Fruit fly (Drosophila melanogaster) whole organism, prepupa: Measurements from ENCODE around the gene CG16825.
A peak's percentile ranks its signal among the peaks of the same experiment; 100 is the strongest.

Experiments used
- Blimp-1 ChIP-seq: fragments of 200-800 bp; sonication (Bioruptor generic); optimal IDR thresholded peaks from 3 replicates; lab custom pipeline; 2017; ENCODE audit warnings: missing biosample characterization, missing genetic modification characterization, mild to moderate bottlenecking, moderate library complexity, missing genetic modification reagents
- CG10631 ChIP-seq: fragments of 200-800 bp; sonication (Bioruptor generic); optimal IDR thresholded peaks from 2 replicates; lab custom pipeline; 2016; ENCODE audit warnings: missing biosample characterization, missing genetic modification characterization
- CG10669 ChIP-seq: fragments of 200-800 bp; sonication (Bioruptor generic); optimal IDR thresholded peaks from 3 replicates; lab custom pipeline; 2018; ENCODE audit warnings: missing biosample characterization, mild to moderate bottlenecking, missing genetic modification characterization, moderate library complexity
- CG11294 ChIP-seq: fragments of 200-800 bp; sonication (Bioruptor generic); IDR thresholded peaks from 2 replicates; pipeline ENCODE4 v1.3.6; 2022; ENCODE audit warnings: missing biosample characterization, missing genetic modification characterization
- CG11762 ChIP-seq: fragments of 200-800 bp; sonication (Bioruptor generic); optimal IDR thresholded peaks from 3 replicates; lab custom pipeline; 2016; ENCODE audit warnings: missing biosample characterization, missing genetic modification characterization; ENCODE audit not compliant: insufficient read depth
- CG11902 ChIP-seq: fragments of 200-800 bp; sonication (Bioruptor generic); optimal IDR thresholded peaks from 3 replicates; lab custom pipeline; 2016; ENCODE audit warnings: missing biosample characterization, missing genetic modification characterization
- CG15336 ChIP-seq: fragments of 200-800 bp; sonication (Bioruptor generic); IDR thresholded peaks from 2 replicates; pipeline ENCODE4 v1.3.6; 2022; ENCODE audit warnings: missing biosample characterization, missing genetic modification characterization
- CG1621 ChIP-seq: fragments of 200-800 bp; sonication (Bioruptor generic); optimal IDR thresholded peaks from 3 replicates; lab custom pipeline; 2018; ENCODE audit warnings: missing biosample characterization, mild to moderate bottlenecking, missing genetic modification characterization
- CG3032 ChIP-seq: fragments of 200-800 bp; optimal IDR thresholded peaks from 2 replicates; lab custom pipeline; 2019; ENCODE audit warnings: missing biosample characterization, mild to moderate bottlenecking, missing genetic modification characterization, moderate library complexity
- CG31627 ChIP-seq: fragments of 200-800 bp; sonication (Bioruptor generic); optimal IDR thresholded peaks from 3 replicates; lab custom pipeline; 2016; ENCODE audit warnings: missing biosample characterization, missing genetic modification characterization
- CG34406 ChIP-seq: fragments of 200-800 bp; sonication (Bioruptor generic); optimal IDR thresholded peaks from 3 replicates; lab custom pipeline; 2016; ENCODE audit warnings: missing biosample characterization, missing genetic modification characterization
- CG3919 ChIP-seq: fragments of 200-800 bp; sonication (Bioruptor generic); optimal IDR thresholded peaks from 3 replicates; lab custom pipeline; 2016; ENCODE audit warnings: missing biosample characterization, missing genetic modification characterization
- CG4318 ChIP-seq: fragments of 200-800 bp; sonication (Bioruptor generic); optimal IDR thresholded peaks from 3 replicates; lab custom pipeline; 2017; ENCODE audit warnings: missing biosample characterization, mild to moderate bottlenecking, missing genetic modification characterization
- CG6163 ChIP-seq: fragments of 200-800 bp; sonication (Bioruptor generic); IDR thresholded peaks from 3 replicates; pipeline ENCODE4 v1.3.6; 2022; ENCODE audit warnings: missing biosample characterization, missing genetic modification characterization
- CG6276 ChIP-seq: fragments of 200-800 bp; sonication (Bioruptor generic); optimal IDR thresholded peaks from 2 replicates; lab custom pipeline; 2017; ENCODE audit warnings: missing biosample characterization, mild to moderate bottlenecking, missing genetic modification characterization
- CG6792 ChIP-seq: fragments of 200-800 bp; sonication (Bioruptor generic); optimal IDR thresholded peaks from 3 replicates; lab custom pipeline; 2016; ENCODE audit warnings: missing biosample characterization, missing genetic modification characterization
- CG6808 ChIP-seq: fragments of 200-800 bp; sonication (Bioruptor generic); optimal IDR thresholded peaks from 3 replicates; lab custom pipeline; 2017; ENCODE audit warnings: missing biosample characterization, missing genetic modification characterization, mild to moderate bottlenecking, moderate library complexity, missing genetic modification reagents
- CG6854 ChIP-seq: fragments of 200-800 bp; sonication (Bioruptor generic); optimal IDR thresholded peaks from 2 replicates; lab custom pipeline; 2017; ENCODE audit warnings: missing biosample characterization, mild to moderate bottlenecking, missing genetic modification characterization
- CG7368 ChIP-seq: fragments of 200-800 bp; sonication (Bioruptor generic); optimal IDR thresholded peaks from 3 replicates; lab custom pipeline; 2016; ENCODE audit warnings: missing biosample characterization, missing genetic modification characterization
- CG8119 ChIP-seq: fragments of 200-800 bp; sonication (Bioruptor generic); IDR thresholded peaks from 3 replicates; pipeline ENCODE4 v1.3.6; 2022; ENCODE audit warnings: missing biosample characterization, missing genetic modification characterization
- CG8632 ChIP-seq: fragments of 200-800 bp; sonication (Bioruptor generic); optimal IDR thresholded peaks from 3 replicates; lab custom pipeline; 2016; ENCODE audit warnings: missing biosample characterization, missing genetic modification characterization
- CG9139 ChIP-seq: fragments of 200-800 bp; sonication (Bioruptor generic); optimal IDR thresholded peaks from 3 replicates; lab custom pipeline; 2017; ENCODE audit warnings: missing biosample characterization, mild to moderate bottlenecking, missing genetic modification characterization
- Eip75B ChIP-seq: fragments of 200-800 bp; sonication (Bioruptor generic); optimal IDR thresholded peaks from 3 replicates; lab custom pipeline; 2016; ENCODE audit warnings: missing biosample characterization, missing genetic modification characterization
- Eip78C ChIP-seq: fragments of 200-800 bp; sonication (Bioruptor generic); peaks from one replicate; lab custom pipeline; 2016; ENCODE audit warnings: missing biosample characterization, missing genetic modification characterization
- Eip93F ChIP-seq: fragments of 200-800 bp; sonication (Bioruptor generic); optimal IDR thresholded peaks from 2 replicates; lab custom pipeline; 2016; ENCODE audit warnings: missing biosample characterization, mild to moderate bottlenecking, missing genetic modification characterization
- Ets96B ChIP-seq: fragments of 200-800 bp; optimal IDR thresholded peaks from 2 replicates; lab custom pipeline; 2019; ENCODE audit warnings: missing biosample characterization, mild to moderate bottlenecking, missing genetic modification characterization, moderate library complexity
- Hr38 ChIP-seq: sonication (Bioruptor generic); optimal IDR thresholded peaks from 2 replicates; lab custom pipeline; 2016; ENCODE audit warnings: missing biosample characterization, missing genetic modification characterization
- Hr39 ChIP-seq: fragments of 200-800 bp; sonication (Bioruptor generic); optimal IDR thresholded peaks from 2 replicates; lab custom pipeline; 2016; ENCODE audit warnings: missing biosample characterization, missing genetic modification characterization
- Lpt ChIP-seq: fragments of 200-800 bp; sonication (Bioruptor generic); optimal IDR thresholded peaks from 3 replicates; lab custom pipeline; 2016; ENCODE audit warnings: missing biosample characterization, missing genetic modification characterization
- Met ChIP-seq: fragments of 200-800 bp; sonication (Bioruptor generic); optimal IDR thresholded peaks from 3 replicates; lab custom pipeline; 2016; ENCODE audit warnings: missing biosample characterization, missing genetic modification characterization
- OdsH ChIP-seq: fragments of 200-800 bp; sonication (Bioruptor generic); optimal IDR thresholded peaks from 3 replicates; lab custom pipeline; 2016; ENCODE audit warnings: missing biosample characterization, missing genetic modification characterization
- Smox ChIP-seq: fragments of 200-800 bp; sonication (Bioruptor generic); optimal IDR thresholded peaks from 3 replicates; lab custom pipeline; 2016; ENCODE audit warnings: missing biosample characterization, missing genetic modification characterization
- Sox102F ChIP-seq: fragments of 200-800 bp; sonication (Bioruptor generic); optimal IDR thresholded peaks from 2 replicates; lab custom pipeline; 2016; ENCODE audit warnings: missing biosample characterization, mild to moderate bottlenecking, missing genetic modification characterization
- Sox14 ChIP-seq: fragments of 200-800 bp; sonication (Bioruptor generic); optimal IDR thresholded peaks from 3 replicates; lab custom pipeline; 2016; ENCODE audit warnings: missing biosample characterization, missing genetic modification characterization
- Sox15 ChIP-seq: fragments of 200-800 bp; sonication (Bioruptor generic); optimal IDR thresholded peaks from 3 replicates; lab custom pipeline; 2016; ENCODE audit warnings: missing biosample characterization, missing genetic modification characterization
- achi ChIP-seq: fragments of 200-800 bp; sonication (Bioruptor generic); optimal IDR thresholded peaks from 3 replicates; lab custom pipeline; 2016; ENCODE audit warnings: missing biosample characterization, missing genetic modification characterization
- acj6 ChIP-seq: fragments of 200-800 bp; sonication (Bioruptor generic); optimal IDR thresholded peaks from 3 replicates; lab custom pipeline; 2016; ENCODE audit warnings: missing biosample characterization, missing genetic modification characterization
- cyc ChIP-seq: fragments of 200-800 bp; sonication (Bioruptor generic); optimal IDR thresholded peaks from 3 replicates; lab custom pipeline; 2016; ENCODE audit warnings: missing biosample characterization, missing genetic modification characterization
- dac ChIP-seq: fragments of 200-800 bp; sonication (Bioruptor generic); optimal IDR thresholded peaks from 2 replicates; lab custom pipeline; 2017; ENCODE audit warnings: missing biosample characterization, mild to moderate bottlenecking, missing genetic modification characterization
- dsx ChIP-seq: fragments of 200-800 bp; optimal IDR thresholded peaks from 3 replicates; lab custom pipeline; 2019; ENCODE audit warnings: missing biosample characterization, mild to moderate bottlenecking, missing genetic modification characterization, moderate library complexity; ENCODE audit not compliant: poor library complexity, severe bottlenecking
- eg ChIP-seq: fragments of 200-800 bp; sonication (Bioruptor generic); IDR thresholded peaks from 3 replicates; pipeline ENCODE4 v1.3.6; 2022; ENCODE audit warnings: missing biosample characterization, missing genetic modification characterization
- esn ChIP-seq: fragments of 200-800 bp; sonication (Bioruptor generic); optimal IDR thresholded peaks from 2 replicates; lab custom pipeline; 2016; ENCODE audit warnings: missing biosample characterization, mild to moderate bottlenecking, missing genetic modification characterization, moderate library complexity
- fd59A ChIP-seq: fragments of 200-800 bp; sonication (Bioruptor generic); optimal IDR thresholded peaks from 2 replicates; lab custom pipeline; 2017; ENCODE audit warnings: missing biosample characterization, mild to moderate bottlenecking, missing genetic modification characterization, missing genetic modification reagents
- fd85E ChIP-seq: fragments of 200-800 bp; sonication (Bioruptor generic); optimal IDR thresholded peaks from 3 replicates; lab custom pipeline; 2016; ENCODE audit warnings: missing biosample characterization, missing genetic modification characterization
- lz ChIP-seq: fragments of 200-800 bp; sonication (Bioruptor generic); optimal IDR thresholded peaks from 3 replicates; lab custom pipeline; 2016; ENCODE audit warnings: missing biosample characterization, missing genetic modification characterization
- net ChIP-seq: fragments of 200-800 bp; sonication (Bioruptor generic); optimal IDR thresholded peaks from 3 replicates; lab custom pipeline; 2016; ENCODE audit warnings: missing biosample characterization, missing genetic modification characterization
- pdm3 ChIP-seq: fragments of 200-800 bp; sonication (Bioruptor generic); optimal IDR thresholded peaks from 3 replicates; lab custom pipeline; 2016; ENCODE audit warnings: missing biosample characterization, missing genetic modification characterization
- salr ChIP-seq, 2 experiments: fragments of 200-800 bp; sonication (Bioruptor generic); optimal IDR thresholded peaks; 3 replicates each; lab custom pipeline; 2016 to 2018; ENCODE audit warnings: missing biosample characterization in 2 of 2, missing genetic modification characterization in 2 of 2, mild to moderate bottlenecking in 1 of 2
- ss ChIP-seq, 2 experiments: fragments of 200-800 bp; sonication (Bioruptor generic); optimal IDR thresholded peaks; 2 replicates in 1 of 2; 3 replicates in 1 of 2; lab custom pipeline; 2017 to 2018; ENCODE audit warnings: mild to moderate bottlenecking in 2 of 2, missing biosample characterization in 2 of 2, missing genetic modification characterization in 2 of 2, moderate library complexity in 1 of 2
- svp ChIP-seq: fragments of 200-800 bp; sonication (Bioruptor generic); peaks from one replicate; lab custom pipeline; 2016; ENCODE audit warnings: missing biosample characterization, missing genetic modification characterization
- topi ChIP-seq: fragments of 200-800 bp; sonication (Bioruptor generic); optimal IDR thresholded peaks from 3 replicates; lab custom pipeline; 2016; ENCODE audit warnings: missing biosample characterization, missing genetic modification characterization
- vri ChIP-seq: fragments of 200-800 bp; sonication (Bioruptor generic); optimal IDR thresholded peaks from 3 replicates; lab custom pipeline; 2016; ENCODE audit warnings: missing biosample characterization, mild to moderate bottlenecking, missing genetic modification characterization

Gene CG16825

dm6 chr2L:13268040-13268652 is 36.4 kb upstream of the CG16825 start:
- TF ChIP-seq Eip75B (GFP tag; lab: Kevin White, UChicago): no peak
- TF ChIP-seq net (GFP tag; lab: Kevin White, UChicago): peak; percentile 13
- TF ChIP-seq CG10631 (GFP tag; lab: Kevin White, UChicago): peak; percentile 51
- TF ChIP-seq Smox: no peak
- no peak for TF ChIP-seq Hr38
- TF ChIP-seq Ets96B (tag; lab: Kevin White, UChicago): peak; percentile 55
- no peak for TF ChIP-seq Sox102F (GFP tag; lab: Kevin White, UChicago)
- TF ChIP-seq CG11762 (GFP tag; lab: Kevin White, UChicago): no peak
- TF ChIP-seq fd85E (GFP tag; lab: Kevin White, UChicago): no peak
- no peak for TF ChIP-seq CG9139 (GFP tag; lab: Kevin White, UChicago)
- TF ChIP-seq CG15336: peak; percentile 70
- TF ChIP-seq fd59A (GFP tag; lab: Kevin White, UChicago): no peak
- no peak for TF ChIP-seq Sox15 (GFP tag; lab: Kevin White, UChicago)
- peak; percentile 17 for TF ChIP-seq CG3919
- TF ChIP-seq eg (GFP tag; lab: Robert Waterston, UW): peak; percentile 51; the same call in 2 of the 3 replicates
- TF ChIP-seq salr (GFP tag; optimal IDR thresholded peaks at IDR 0.05; lab: Kevin White, UChicago): peak in 1 of 2 experiments; percentile 51
- TF ChIP-seq CG11294 (GFP tag; lab: Robert Waterston, UW): no peak
- TF ChIP-seq Eip93F (GFP tag; lab: Kevin White, UChicago): no peak
- TF ChIP-seq pdm3 (GFP tag; lab: Kevin White, UChicago): no peak
- no peak for TF ChIP-seq Blimp-1 (GFP tag; lab: Kevin White, UChicago)
- TF ChIP-seq CG8119 (GFP tag; lab: Robert Waterston, UW): peak; percentile 72
- peak; percentile 55 for TF ChIP-seq Lpt (GFP tag; lab: Kevin White, UChicago)
- peak; percentile 26 for TF ChIP-seq CG4318
- no peak for TF ChIP-seq CG8632 (GFP tag; lab: Kevin White, UChicago)
- TF ChIP-seq CG6163 (GFP tag; lab: Robert Waterston, UW): no peak
- no peak for TF ChIP-seq CG31627 (GFP tag; lab: Kevin White, UChicago)
- no peak for TF ChIP-seq cyc
- TF ChIP-seq topi (GFP tag; lab: Kevin White, UChicago): no peak
- TF ChIP-seq CG6808 (GFP tag; lab: Kevin White, UChicago): peak; percentile 51
- peak; percentile 26 for TF ChIP-seq CG10669 (GFP tag; lab: Kevin White, UChicago)
- peak; percentile 52 for TF ChIP-seq OdsH (GFP tag; lab: Kevin White, UChicago)
- TF ChIP-seq CG3032 (tag; lab: Kevin White, UChicago): peak; percentile 70
- peak; percentile 25 for TF ChIP-seq CG6276 (GFP tag; lab: Kevin White, UChicago)
- TF ChIP-seq CG11902 (GFP tag; lab: Kevin White, UChicago): no peak
- TF ChIP-seq dac (GFP tag; lab: Kevin White, UChicago): no peak
- peak; percentile 71 for TF ChIP-seq Eip78C (GFP tag; lab: Kevin White, UChicago)
- no peak for TF ChIP-seq vri (GFP tag; lab: Kevin White, UChicago)
- no peak for TF ChIP-seq CG7368 (GFP tag; lab: Kevin White, UChicago)
- TF ChIP-seq lz (GFP tag; lab: Kevin White, UChicago): no peak
- peak; percentile 19 for TF ChIP-seq acj6 (GFP tag; lab: Kevin White, UChicago)
- peak; percentile 54 to 65 for TF ChIP-seq ss (GFP tag; optimal IDR thresholded peaks at IDR 0.05; lab: Kevin White, UChicago)
- peak; percentile 60 for TF ChIP-seq achi
- no peak for TF ChIP-seq CG34406 (GFP tag; lab: Kevin White, UChicago)
- TF ChIP-seq esn (GFP tag; lab: Kevin White, UChicago): no peak
- peak; percentile 76 for TF ChIP-seq dsx (GFP tag; lab: Kevin White, UChicago)
- TF ChIP-seq Met: no peak
- TF ChIP-seq Sox14: peak; percentile 25
- peak; percentile 4 for TF ChIP-seq CG1621
- TF ChIP-seq svp (GFP tag; lab: Kevin White, UChicago): no peak
- TF ChIP-seq CG6854 (GFP tag; lab: Kevin White, UChicago): no peak
- no peak for TF ChIP-seq CG6792 (GFP tag; lab: Kevin White, UChicago)
- TF ChIP-seq Hr39 (GFP tag; lab: Kevin White, UChicago): no peak
